Worm (Caenorhabditis elegans) whole organism, mixed stage, embryonic: Measurements from ENCODE around the gene myo-5.
A peak's percentile ranks its signal among the peaks of the same experiment; 100 is the strongest.

ENCODE experiments used
- M03D4.4 ChIP-seq: sonication (generic microtip); optimal IDR thresholded peaks from 2 replicates; lab custom pipeline; 2017; ENCODE audit warnings: mild to moderate bottlenecking, missing genetic modification characterization, missing compliant biosample characterization
- blmp-1 ChIP-seq: fragments of 150-350 bp; optimal IDR thresholded peaks from 2 replicates; lab custom pipeline; 2014; ENCODE audit warnings: missing biosample characterization, missing genetic modification characterization
- ceh-39 ChIP-seq: fragments of 150-350 bp; optimal IDR thresholded peaks from 2 replicates; lab custom pipeline; 2014; ENCODE audit warnings: missing biosample characterization, missing genetic modification characterization
- ceh-43 ChIP-seq: fragments of 200-800 bp; sonication (Bioruptor generic); optimal IDR thresholded peaks from 2 replicates; lab custom pipeline; 2018; ENCODE audit warnings: mild to moderate bottlenecking, missing genetic modification characterization, moderate library complexity, missing compliant biosample characterization
- ces-1 ChIP-seq: fragments of 150-350 bp; optimal IDR thresholded peaks from 2 replicates; lab custom pipeline; 2014; ENCODE audit warnings: missing biosample characterization, missing genetic modification reagents, missing genetic modification characterization
- cnd-1 ChIP-seq: fragments of 200-800 bp; sonication (Bioruptor generic); optimal IDR thresholded peaks from 2 replicates; lab custom pipeline; 2018; ENCODE audit warnings: mild to moderate bottlenecking, missing genetic modification characterization, missing compliant biosample characterization
- elt-1 ChIP-seq: sonication (generic microtip); optimal IDR thresholded peaks from 2 replicates; lab custom pipeline; 2017; ENCODE audit warnings: missing genetic modification characterization, mild to moderate bottlenecking, missing compliant biosample characterization, antibody characterized with exemption, moderate library complexity, borderline replicate concordance; ENCODE audit not compliant: insufficient read depth
- elt-3 ChIP-seq: fragments of 150-350 bp; optimal IDR thresholded peaks from 2 replicates; lab custom pipeline; 2014; ENCODE audit warnings: missing biosample characterization, missing genetic modification characterization
- flh-1 ChIP-seq: fragments of 200-800 bp; sonication (Bioruptor generic); optimal IDR thresholded peaks from 2 replicates; lab custom pipeline; 2018; ENCODE audit warnings: mild to moderate bottlenecking, missing genetic modification characterization, moderate library complexity, missing compliant biosample characterization
- ham-2 ChIP-seq: fragments of 200-800 bp; sonication (Bioruptor generic); optimal IDR thresholded peaks from 2 replicates; lab custom pipeline; 2018; ENCODE audit warnings: mild to moderate bottlenecking, missing genetic modification characterization, missing compliant biosample characterization
- hlh-1 ChIP-seq: fragments of 150-350 bp; optimal IDR thresholded peaks from 2 replicates; lab custom pipeline; 2014; ENCODE audit warnings: missing biosample characterization, missing genetic modification reagents, missing genetic modification characterization
- lin-13 ChIP-seq: fragments of 150-350 bp; optimal IDR thresholded peaks from 2 replicates; lab custom pipeline; 2014; ENCODE audit warnings: missing biosample characterization, missing genetic modification characterization
- lin-32 ChIP-seq: fragments of 200-800 bp; sonication (Bioruptor generic); optimal IDR thresholded peaks from 2 replicates; lab custom pipeline; 2018; ENCODE audit warnings: mild to moderate bottlenecking, missing genetic modification characterization, missing compliant biosample characterization
- mab-5 ChIP-seq: fragments of 150-350 bp; optimal IDR thresholded peaks from 2 replicates; lab custom pipeline; 2014; ENCODE audit warnings: missing biosample characterization, missing genetic modification characterization
- mls-2 ChIP-seq: sonication (generic microtip); optimal IDR thresholded peaks from 2 replicates; lab custom pipeline; 2016; ENCODE audit warnings: mild to moderate bottlenecking, missing genetic modification characterization, moderate library complexity, missing compliant biosample characterization
- nhr-12 ChIP-seq: fragments of 150-350 bp; optimal IDR thresholded peaks from 2 replicates; lab custom pipeline; 2014; ENCODE audit warnings: missing biosample characterization, missing genetic modification characterization
- nhr-2 ChIP-seq: fragments of 150-350 bp; optimal IDR thresholded peaks from 2 replicates; lab custom pipeline; 2014; ENCODE audit warnings: missing biosample characterization, missing genetic modification characterization
- nhr-237 ChIP-seq: fragments of 150-350 bp; optimal IDR thresholded peaks from 2 replicates; lab custom pipeline; 2014; ENCODE audit warnings: missing biosample characterization, missing genetic modification characterization
- pha-4 ChIP-seq: fragments of 150-350 bp; optimal IDR thresholded peaks from 2 replicates; lab custom pipeline; 2018; ENCODE audit warnings: missing biosample characterization, missing genetic modification reagents, missing genetic modification characterization
- sem-2 ChIP-seq: fragments of 200-800 bp; sonication (Bioruptor generic); optimal IDR thresholded peaks from 2 replicates; lab custom pipeline; 2018; ENCODE audit warnings: mild to moderate bottlenecking, missing genetic modification characterization, missing compliant biosample characterization
- sptf-1 ChIP-seq: sonication (generic microtip); optimal IDR thresholded peaks from 2 replicates; lab custom pipeline; 2017; ENCODE audit warnings: mild to moderate bottlenecking, missing genetic modification characterization, moderate library complexity, missing compliant biosample characterization
- tbx-8 ChIP-seq: fragments of 200-800 bp; sonication (Bioruptor generic); optimal IDR thresholded peaks from 2 replicates; lab custom pipeline; 2018; ENCODE audit warnings: mild to moderate bottlenecking, missing genetic modification characterization, moderate library complexity, missing compliant biosample characterization
- unc-120 ChIP-seq: sonication (generic microtip); optimal IDR thresholded peaks from 2 replicates; lab custom pipeline; 2017; ENCODE audit warnings: missing genetic modification characterization, missing compliant biosample characterization; ENCODE audit not compliant: poor library complexity, severe bottlenecking
- unc-62 ChIP-seq: fragments of 150-350 bp; optimal IDR thresholded peaks from 2 replicates; lab custom pipeline; 2014; ENCODE audit warnings: missing biosample characterization, missing genetic modification reagents, missing genetic modification characterization
- ztf-11 ChIP-seq: fragments of 150-350 bp; optimal IDR thresholded peaks from 2 replicates; lab custom pipeline; 2014; ENCODE audit warnings: missing biosample characterization, missing genetic modification characterization

The myo-5 gene

DNA sequence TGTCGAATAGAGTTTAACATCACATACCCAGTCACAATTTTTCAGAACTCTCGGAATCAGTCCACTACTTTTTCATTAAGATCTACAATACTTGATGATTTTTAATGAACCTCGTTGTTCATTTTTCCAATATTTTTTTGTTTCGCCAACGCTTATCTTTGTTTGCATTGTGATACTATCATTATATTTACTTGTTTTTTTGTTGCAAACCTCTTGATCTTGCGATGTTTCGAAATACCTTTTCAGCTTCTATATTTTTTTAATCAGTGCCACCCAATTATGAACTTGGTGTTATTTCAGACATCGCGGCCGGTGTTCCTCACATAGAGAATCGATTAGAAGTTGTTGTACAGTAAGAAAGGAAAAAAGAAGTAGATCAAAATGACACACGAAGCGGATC lies at the start of gene myo-5:
Gene myo-5, plus strand, starts transcription at position 301 of the 400 bp plus-strand sequence.
- TF ChIP-seq sptf-1 (tag; lab: Kevin White, UChicago) (no peak), ceh-39 (tag; lab: Kevin White, UChicago) (no peak), ces-1 (GFP tag; lab: Kevin White, UChicago) (no peak), elt-1 (tag; lab: Kevin White, UChicago) (no peak), pha-4 (tag; lab: Kevin White, UChicago) (no peak), mab-5 (no peak), sem-2 (GFP tag; lab: Kevin White, UChicago) (no peak), nhr-237 (tag; lab: Kevin White, UChicago) (no peak), lin-32 (GFP tag; lab: Kevin White, UChicago) (no peak), hlh-1 (tag; lab: Kevin White, UChicago) (no peak), ham-2 (GFP tag; lab: Kevin White, UChicago) (no peak), ceh-43 (GFP tag; lab: Kevin White, UChicago) (no peak), elt-3 (tag; lab: Kevin White, UChicago) (no peak), ztf-11 (tag; lab: Kevin White, UChicago) (no peak)
- TF ChIP-seq, all 35 proteins: peak for 0

DNA sequence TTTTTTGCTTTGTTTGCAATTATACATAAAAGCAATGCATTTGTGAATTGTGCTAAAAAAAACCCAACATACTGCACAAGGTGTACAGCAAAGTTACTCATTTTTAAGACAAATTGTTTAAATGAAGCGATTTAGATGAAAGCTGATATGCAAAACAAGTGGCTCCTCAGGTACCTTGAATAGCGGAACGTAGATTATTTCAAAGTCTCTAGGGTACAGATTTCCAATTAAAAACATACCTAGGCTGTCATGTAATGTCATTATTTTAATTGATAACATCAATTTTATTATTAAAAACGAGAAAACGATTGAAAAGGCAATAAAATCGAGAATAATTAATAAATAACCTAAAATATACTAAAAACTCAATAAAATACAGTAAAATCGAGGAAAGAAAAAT lies 46.7 kb upstream of the myo-5 start, which contains the start of gene str-139:
Gene str-139, minus strand, starts transcription at position 101 of the 400 bp plus-strand sequence.
- TF ChIP-seq nhr-12 (tag; lab: Kevin White, UChicago) (no peak), nhr-237 (tag; lab: Kevin White, UChicago) (no peak), tbx-8 (GFP tag; lab: Kevin White, UChicago) (no peak), sptf-1 (tag; lab: Kevin White, UChicago) (no peak), ztf-11 (tag; lab: Kevin White, UChicago) (no peak), blmp-1 (tag; lab: Kevin White, UChicago) (no peak), sem-2 (GFP tag; lab: Kevin White, UChicago) (no peak)

DNA sequence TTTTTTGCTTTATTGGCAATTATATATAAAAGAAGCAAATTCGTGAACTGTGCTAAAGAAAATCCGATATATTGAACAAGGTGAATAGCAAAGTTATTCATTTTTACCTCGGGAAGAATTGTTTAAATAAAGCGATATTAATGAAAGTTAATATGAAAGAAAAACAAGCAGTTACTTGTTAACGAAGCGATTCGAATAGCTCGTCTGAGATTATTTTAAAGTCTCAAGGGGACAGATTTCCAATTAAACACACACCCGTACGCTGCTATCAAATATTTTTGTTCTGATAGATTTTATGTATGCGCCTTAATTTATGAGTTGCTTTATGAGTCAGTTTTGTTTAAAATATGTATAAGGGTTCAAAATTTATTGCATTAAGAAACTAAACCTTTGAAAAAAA lies 41.0 kb upstream of the myo-5 start, which contains the start of gene str-140:
Gene str-140, minus strand, starts transcription at position 101 of the 400 bp plus-strand sequence.
- no peak for TF ChIP-seq lin-32 (GFP tag; lab: Kevin White, UChicago)
- no peak for TF ChIP-seq flh-1 (GFP tag; lab: Kevin White, UChicago)
- no peak for TF ChIP-seq tbx-8 (GFP tag; lab: Kevin White, UChicago)
- no peak for TF ChIP-seq lin-13 (tag; lab: Kevin White, UChicago)
- no peak for TF ChIP-seq M03D4.4 (tag; lab: Kevin White, UChicago)
- no peak for TF ChIP-seq unc-62 (GFP tag; lab: Kevin White, UChicago)
- TF ChIP-seq mls-2 (tag; lab: Kevin White, UChicago), result no peak
- TF ChIP-seq ztf-11 (tag; lab: Kevin White, UChicago), result no peak
- TF ChIP-seq hlh-1 (tag; lab: Kevin White, UChicago), result no peak
- TF ChIP-seq nhr-2, result no peak
- TF ChIP-seq ceh-43 (GFP tag; lab: Kevin White, UChicago), result no peak
- no peak for TF ChIP-seq cnd-1
- no peak for TF ChIP-seq elt-3 (tag; lab: Kevin White, UChicago)

DNA sequence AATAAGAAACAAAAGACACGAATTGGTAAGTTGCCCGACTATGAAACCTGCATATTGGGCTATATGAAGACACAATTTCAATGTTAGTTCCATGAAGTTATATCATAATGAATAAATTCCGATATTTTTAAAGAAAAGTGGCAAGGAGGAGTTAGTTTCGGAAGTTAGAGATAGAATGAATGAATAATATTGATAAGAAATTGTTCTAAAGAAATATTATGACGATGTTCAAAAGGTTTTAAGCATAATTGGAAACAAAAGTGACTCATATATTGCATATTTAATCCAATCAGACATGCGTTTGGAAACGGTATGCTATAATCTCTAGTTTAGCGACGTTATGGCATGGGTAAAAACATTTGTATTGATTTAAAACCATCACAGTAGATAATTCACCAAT lies 39.1 kb upstream of the myo-5 start, which contains the start of gene str-143:
Gene str-143, minus strand, starts transcription at position 101 of the 400 bp plus-strand sequence.
- TF ChIP-seq unc-120 (tag; lab: Kevin White, UChicago) (no peak), elt-3 (tag; lab: Kevin White, UChicago) (no peak), mab-5 (no peak), tbx-8 (GFP tag; lab: Kevin White, UChicago) (no peak)
- TF ChIP-seq, all 35 proteins: peak for 0

- TF ChIP-seq ces-1 (GFP tag; lab: Kevin White, UChicago) (no peak), lin-13 (tag; lab: Kevin White, UChicago) (no peak)
Observed at ce11 chrV:8072047-8072446, 36.7 kb upstream of the myo-5 start, which contains the start of gene str-144. TSS of gene str-144 (minus strand) at chrV:8072147.

DNA sequence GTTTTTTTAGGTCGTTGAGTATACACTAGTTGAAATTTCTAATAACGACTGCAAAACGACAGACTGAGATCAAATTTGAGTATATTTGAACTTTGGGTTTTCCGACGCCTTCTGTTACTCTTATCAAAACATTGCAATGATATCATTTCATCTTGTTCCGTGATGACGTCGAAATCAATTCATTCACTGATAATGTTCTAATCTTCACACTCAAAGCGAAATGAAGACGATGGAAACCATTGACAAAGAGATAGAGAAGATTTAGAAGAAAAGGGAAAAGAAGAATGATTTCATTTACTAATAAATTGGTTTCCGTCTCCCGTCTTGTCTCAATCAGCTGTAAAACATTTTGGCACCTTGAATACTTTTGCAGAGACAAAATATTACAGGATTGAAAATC lies 35.6 kb upstream of the myo-5 start:
- TF ChIP-seq elt-3 (tag; lab: Kevin White, UChicago) (peak; percentile 78), ham-2 (GFP tag; lab: Kevin White, UChicago) (no peak), nhr-237 (tag; lab: Kevin White, UChicago) (no peak), elt-1 (tag; lab: Kevin White, UChicago) (no peak), flh-1 (GFP tag; lab: Kevin White, UChicago) (no peak)
